Worm (Caenorhabditis elegans) whole organism, mixed stage, embryonic: ENCODE data around the gene twk-32.

Source experiments
- M03D4.4 ChIP-seq: sonication (generic microtip); optimal IDR thresholded peaks from 2 replicates; lab custom pipeline; 2017; ENCODE audit warnings: mild to moderate bottlenecking, missing genetic modification characterization, missing compliant biosample characterization
- bed-3 ChIP-seq: fragments of 200-800 bp; sonication (Bioruptor generic); optimal IDR thresholded peaks from 3 replicates; lab custom pipeline; 2018; ENCODE audit warnings: mild to moderate bottlenecking, missing genetic modification characterization, moderate library complexity, missing compliant biosample characterization
- blmp-1 ChIP-seq: fragments of 150-350 bp; optimal IDR thresholded peaks from 2 replicates; lab custom pipeline; 2014; ENCODE audit warnings: missing biosample characterization, missing genetic modification characterization
- ceh-39 ChIP-seq: fragments of 150-350 bp; optimal IDR thresholded peaks from 2 replicates; lab custom pipeline; 2014; ENCODE audit warnings: missing biosample characterization, missing genetic modification characterization
- ceh-43 ChIP-seq: fragments of 200-800 bp; sonication (Bioruptor generic); optimal IDR thresholded peaks from 2 replicates; lab custom pipeline; 2018; ENCODE audit warnings: mild to moderate bottlenecking, missing genetic modification characterization, moderate library complexity, missing compliant biosample characterization
- ceh-83 ChIP-seq: fragments of 200-800 bp; sonication (Bioruptor generic); optimal IDR thresholded peaks from 2 replicates; lab custom pipeline; 2018; ENCODE audit warnings: mild to moderate bottlenecking, missing genetic modification characterization, missing compliant biosample characterization
- ces-1 ChIP-seq: fragments of 150-350 bp; optimal IDR thresholded peaks from 2 replicates; lab custom pipeline; 2014; ENCODE audit warnings: missing biosample characterization, missing genetic modification reagents, missing genetic modification characterization
- cnd-1 ChIP-seq: fragments of 200-800 bp; sonication (Bioruptor generic); optimal IDR thresholded peaks from 2 replicates; lab custom pipeline; 2018; ENCODE audit warnings: mild to moderate bottlenecking, missing genetic modification characterization, missing compliant biosample characterization
- drap-1 ChIP-seq: fragments of 200-800 bp; sonication (Bioruptor generic); optimal IDR thresholded peaks from 3 replicates; lab custom pipeline; 2018; ENCODE audit warnings: mild to moderate bottlenecking, missing genetic modification characterization, missing compliant biosample characterization
- elt-1 ChIP-seq: sonication (generic microtip); optimal IDR thresholded peaks from 2 replicates; lab custom pipeline; 2017; ENCODE audit warnings: missing genetic modification characterization, mild to moderate bottlenecking, missing compliant biosample characterization, antibody characterized with exemption, moderate library complexity, borderline replicate concordance; ENCODE audit not compliant: insufficient read depth
- elt-3 ChIP-seq: fragments of 150-350 bp; optimal IDR thresholded peaks from 2 replicates; lab custom pipeline; 2014; ENCODE audit warnings: missing biosample characterization, missing genetic modification characterization
- flh-1 ChIP-seq: fragments of 200-800 bp; sonication (Bioruptor generic); optimal IDR thresholded peaks from 2 replicates; lab custom pipeline; 2018; ENCODE audit warnings: mild to moderate bottlenecking, missing genetic modification characterization, moderate library complexity, missing compliant biosample characterization
- ham-2 ChIP-seq: fragments of 200-800 bp; sonication (Bioruptor generic); optimal IDR thresholded peaks from 2 replicates; lab custom pipeline; 2018; ENCODE audit warnings: mild to moderate bottlenecking, missing genetic modification characterization, missing compliant biosample characterization
- hlh-1 ChIP-seq: fragments of 150-350 bp; optimal IDR thresholded peaks from 2 replicates; lab custom pipeline; 2014; ENCODE audit warnings: missing biosample characterization, missing genetic modification reagents, missing genetic modification characterization
- lin-13 ChIP-seq: fragments of 150-350 bp; optimal IDR thresholded peaks from 2 replicates; lab custom pipeline; 2014; ENCODE audit warnings: missing biosample characterization, missing genetic modification characterization
- lin-32 ChIP-seq: fragments of 200-800 bp; sonication (Bioruptor generic); optimal IDR thresholded peaks from 2 replicates; lab custom pipeline; 2018; ENCODE audit warnings: mild to moderate bottlenecking, missing genetic modification characterization, missing compliant biosample characterization
- lsy-2 ChIP-seq: fragments of 150-350 bp; optimal IDR thresholded peaks from 2 replicates; lab custom pipeline; 2014; ENCODE audit warnings: missing biosample characterization, missing genetic modification characterization
- mep-1 ChIP-seq: fragments of 150-350 bp; optimal IDR thresholded peaks from 2 replicates; lab custom pipeline; 2017; ENCODE audit warnings: missing biosample characterization, missing genetic modification reagents, missing genetic modification characterization, inconsistent platforms
- mls-2 ChIP-seq: sonication (generic microtip); optimal IDR thresholded peaks from 2 replicates; lab custom pipeline; 2016; ENCODE audit warnings: mild to moderate bottlenecking, missing genetic modification characterization, moderate library complexity, missing compliant biosample characterization
- nhr-2 ChIP-seq: fragments of 150-350 bp; optimal IDR thresholded peaks from 2 replicates; lab custom pipeline; 2014; ENCODE audit warnings: missing biosample characterization, missing genetic modification characterization
- nhr-237 ChIP-seq: fragments of 150-350 bp; optimal IDR thresholded peaks from 2 replicates; lab custom pipeline; 2014; ENCODE audit warnings: missing biosample characterization, missing genetic modification characterization
- nhr-28 ChIP-seq: fragments of 150-350 bp; optimal IDR thresholded peaks from 2 replicates; lab custom pipeline; 2014; ENCODE audit warnings: missing biosample characterization, missing genetic modification characterization
- nhr-76 ChIP-seq: sonication (generic microtip); optimal IDR thresholded peaks from 2 replicates; lab custom pipeline; 2017; ENCODE audit warnings: missing biosample characterization, missing genetic modification characterization
- pha-4 ChIP-seq: fragments of 150-350 bp; optimal IDR thresholded peaks from 2 replicates; lab custom pipeline; 2018; ENCODE audit warnings: missing biosample characterization, missing genetic modification reagents, missing genetic modification characterization
- sem-2 ChIP-seq: fragments of 200-800 bp; sonication (Bioruptor generic); optimal IDR thresholded peaks from 2 replicates; lab custom pipeline; 2018; ENCODE audit warnings: mild to moderate bottlenecking, missing genetic modification characterization, missing compliant biosample characterization
- snpc-4 ChIP-seq: fragments of 150-350 bp; optimal IDR thresholded peaks from 2 replicates; lab custom pipeline; 2014; ENCODE audit warnings: missing biosample characterization, missing genetic modification characterization
- sptf-1 ChIP-seq: sonication (generic microtip); optimal IDR thresholded peaks from 2 replicates; lab custom pipeline; 2017; ENCODE audit warnings: mild to moderate bottlenecking, missing genetic modification characterization, moderate library complexity, missing compliant biosample characterization
- unc-120 ChIP-seq: sonication (generic microtip); optimal IDR thresholded peaks from 2 replicates; lab custom pipeline; 2017; ENCODE audit warnings: missing genetic modification characterization, missing compliant biosample characterization; ENCODE audit not compliant: poor library complexity, severe bottlenecking
- unc-39 ChIP-seq: fragments of 150-350 bp; optimal IDR thresholded peaks from 2 replicates; lab custom pipeline; 2014; ENCODE audit warnings: missing biosample characterization, missing genetic modification characterization
- unc-62 ChIP-seq: fragments of 150-350 bp; optimal IDR thresholded peaks from 2 replicates; lab custom pipeline; 2014; ENCODE audit warnings: missing biosample characterization, missing genetic modification reagents, missing genetic modification characterization
- zip-8 ChIP-seq: fragments of 150-350 bp; optimal IDR thresholded peaks from 2 replicates; lab custom pipeline; 2014; ENCODE audit warnings: missing biosample characterization, missing genetic modification characterization
- ztf-11 ChIP-seq: fragments of 150-350 bp; optimal IDR thresholded peaks from 2 replicates; lab custom pipeline; 2014; ENCODE audit warnings: missing biosample characterization, missing genetic modification characterization

twk-32 gene

DNA sequence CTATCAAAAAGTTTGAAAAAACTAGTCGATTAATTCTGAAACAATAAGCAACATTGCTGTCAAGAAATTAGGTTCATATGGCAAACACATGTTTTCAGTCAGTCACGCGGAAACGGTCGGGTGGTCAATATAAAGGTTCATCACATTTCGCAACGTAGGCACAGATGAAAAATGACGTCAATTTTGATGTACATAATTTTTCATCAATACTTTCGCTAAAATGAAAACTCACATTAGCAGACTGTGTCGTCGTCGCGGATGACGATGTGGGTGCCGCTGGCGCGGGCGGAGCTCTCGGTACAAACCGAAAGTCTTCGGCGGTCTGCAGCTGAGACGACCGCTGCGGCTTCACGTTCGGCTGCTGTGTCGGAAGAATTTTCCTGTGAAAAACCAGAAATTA lies 7.5 kb downstream of the twk-32 start, which contains the start of gene swan-2:
Gene swan-2, minus strand, starts transcription at position 380 of the 400 bp plus-strand sequence.
- TF ChIP-seq pha-4 (tag; lab: Kevin White, UChicago) (no peak), ceh-39 (tag; lab: Kevin White, UChicago) (no peak), lin-32 (GFP tag; lab: Kevin White, UChicago) (no peak), ztf-11 (tag; lab: Kevin White, UChicago) (no peak)

ce11 chrV:13807232-13807631 lies 10.8 kb downstream of the twk-32 start, which contains the start of gene swan-1:
swan-1 (minus strand) TSS chrV:13807237.
- TF ChIP-seq unc-120 (tag; lab: Kevin White, UChicago) (peak; percentile 40), unc-62 (GFP tag; lab: Kevin White, UChicago) (no peak), mls-2 (tag; lab: Kevin White, UChicago) (no peak), nhr-28 (tag; lab: Kevin White, UChicago) (no peak), hlh-1 (tag; lab: Kevin White, UChicago) (peak; percentile 41)

DNA sequence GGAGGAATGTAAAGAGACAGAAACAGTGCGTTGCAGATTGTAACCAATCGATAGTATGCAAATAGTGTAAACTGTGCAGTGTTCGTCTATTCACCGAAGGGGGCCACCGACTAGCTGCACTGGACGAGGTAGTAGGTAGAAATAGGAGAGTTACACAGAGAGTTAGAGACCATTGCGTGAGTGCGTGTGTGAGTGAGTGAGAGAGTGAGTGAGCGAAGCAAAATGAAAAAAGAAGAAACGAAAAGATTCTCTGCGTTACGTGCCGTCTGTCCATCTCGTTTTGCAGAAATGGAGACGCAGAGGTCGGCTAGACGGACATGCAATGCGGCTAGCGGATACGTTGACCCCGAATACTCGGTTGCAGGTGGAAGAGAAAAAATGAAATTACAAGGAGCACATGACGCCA lies 12.0 kb downstream of the twk-32 start:
- TF ChIP-seq snpc-4 (tag; lab: Kevin White, UChicago): no peak
- no peak for TF ChIP-seq flh-1 (GFP tag; lab: Kevin White, UChicago)
- TF ChIP-seq lsy-2 (tag; lab: Kevin White, UChicago): peak; percentile 16
- peak; percentile 3 for TF ChIP-seq zip-8 (tag; lab: Kevin White, UChicago)
- peak; percentile 9 for TF ChIP-seq drap-1
- TF ChIP-seq nhr-237: no peak
- TF ChIP-seq nhr-2 (tag; lab: Kevin White, UChicago): peak; percentile 76
- TF ChIP-seq pha-4 (tag; lab: Kevin White, UChicago): peak; percentile 64
- no peak for TF ChIP-seq elt-1 (tag; lab: Kevin White, UChicago)
- TF ChIP-seq mep-1: peak; percentile 74
- no peak for TF ChIP-seq nhr-76 (tag; lab: Kevin White, UChicago)
- TF ChIP-seq ham-2 (GFP tag; lab: Kevin White, UChicago): peak; percentile 96
- peak; percentile 45 for TF ChIP-seq M03D4.4
- peak; percentile 53 for TF ChIP-seq sptf-1 (tag; lab: Kevin White, UChicago)
- TF ChIP-seq lin-13 (tag; lab: Kevin White, UChicago): peak; percentile 15
- no peak for TF ChIP-seq ceh-83 (GFP tag; lab: Kevin White, UChicago)
- no peak for TF ChIP-seq ceh-43 (GFP tag; lab: Kevin White, UChicago)
- TF ChIP-seq sem-2: no peak
- no peak for TF ChIP-seq ztf-11 (tag; lab: Kevin White, UChicago)
- TF ChIP-seq unc-62 (GFP tag; lab: Kevin White, UChicago): peak; percentile 56
- TF ChIP-seq elt-3 (tag; lab: Kevin White, UChicago): no peak
- peak; percentile 75 for TF ChIP-seq mls-2 (tag; lab: Kevin White, UChicago)
- TF ChIP-seq blmp-1: no peak
- TF ChIP-seq lin-32 (GFP tag; lab: Kevin White, UChicago): no peak
- TF ChIP-seq bed-3 (GFP tag; lab: Kevin White, UChicago): no peak
- peak; percentile 43 for TF ChIP-seq ces-1 (GFP tag; lab: Kevin White, UChicago)
- TF ChIP-seq cnd-1 (tag; lab: Kevin White, UChicago): peak; percentile 69
- peak; percentile 74 for TF ChIP-seq unc-120 (tag; lab: Kevin White, UChicago)
- TF ChIP-seq unc-39 (tag; lab: Kevin White, UChicago): no peak
- peak; percentile 80 for TF ChIP-seq hlh-1 (tag; lab: Kevin White, UChicago)
- peak; percentile 78 for TF ChIP-seq ceh-39 (tag; lab: Kevin White, UChicago)

ce11 chrV:13812330-13812729 lies 15.9 kb downstream of the twk-32 start:
- TF ChIP-seq zip-8 (tag; lab: Kevin White, UChicago) (no peak), flh-1 (GFP tag; lab: Kevin White, UChicago) (no peak), lin-13 (tag; lab: Kevin White, UChicago) (no peak), ceh-39 (tag; lab: Kevin White, UChicago) (no peak), drap-1 (no peak), mep-1 (no peak), ces-1 (GFP tag; lab: Kevin White, UChicago) (peak; percentile 89)
